Worm (Caenorhabditis elegans) whole organism, young adult: Measurements from ENCODE around the gene tftc-1.

Source experiments
- Y56A3A.18 ChIP-seq: fragments of 200-800 bp; sonication (Bioruptor generic); IDR thresholded peaks from 2 replicates; pipeline ENCODE4 v1.3.6; 2022; ENCODE audit warnings: missing genetic modification reagents, missing genetic modification characterization, missing compliant biosample characterization
- akir-1 ChIP-seq: fragments of 200-800 bp; sonication (Bioruptor generic); optimal IDR thresholded peaks from 2 replicates; lab custom pipeline; 2018; ENCODE audit warnings: mild to moderate bottlenecking, missing genetic modification characterization, moderate library complexity, missing compliant biosample characterization
- athp-1 ChIP-seq: sonication (generic microtip); optimal IDR thresholded peaks from 2 replicates; lab custom pipeline; 2017; ENCODE audit warnings: mild to moderate bottlenecking, missing genetic modification characterization, missing compliant biosample characterization
- attf-3 ChIP-seq: fragments of 200-800 bp; sonication (Bioruptor generic); conservative IDR thresholded peaks from 2 replicates; pipeline ENCODE4 v1.3.6; 2022; ENCODE audit warnings: missing genetic modification reagents, missing genetic modification characterization, missing compliant biosample characterization
- ceh-100 ChIP-seq: fragments of 200-800 bp; sonication (Bioruptor generic); IDR thresholded peaks from 2 replicates; pipeline ENCODE4 v1.3.6; 2022; ENCODE audit warnings: missing genetic modification reagents, missing genetic modification characterization, missing compliant biosample characterization
- dox-1 ChIP-seq: fragments of 200-800 bp; sonication (Bioruptor generic); IDR thresholded peaks from 2 replicates; pipeline ENCODE4 v1.3.6; 2022; ENCODE audit warnings: missing genetic modification reagents, missing genetic modification characterization, missing compliant biosample characterization
- let-607 ChIP-seq, 2 experiments: fragments of 200-800 bp in 1 of 2; sonication (Bioruptor generic) in 1 of 2; sonication (generic microtip) in 1 of 2; optimal IDR thresholded peaks; 2 replicates each; lab custom pipeline; 2016 to 2018; ENCODE audit warnings: mild to moderate bottlenecking in 2 of 2, missing compliant biosample characterization in 2 of 2, missing genetic modification characterization in 2 of 2, moderate library complexity in 2 of 2, missing genotype in 1 of 2
- mes-4 ChIP-seq: sonication (generic microtip); optimal IDR thresholded peaks from 2 replicates; lab custom pipeline; 2016; ENCODE audit warnings: missing genotype, missing genetic modification characterization, missing compliant biosample characterization
- pha-4 ChIP-seq: fragments of 150-350 bp; sonication (generic microtip); optimal IDR thresholded peaks from 2 replicates; lab custom pipeline; 2014; ENCODE audit warnings: missing biosample characterization, missing genetic modification reagents, missing genetic modification characterization
- rcor-1 ChIP-seq: fragments of 200-800 bp; sonication (Bioruptor generic); IDR thresholded peaks from 2 replicates; pipeline ENCODE4 v1.3.6; 2022; ENCODE audit warnings: missing genetic modification reagents, missing genetic modification characterization, missing compliant biosample characterization
- snpc-4 ChIP-seq, 5 experiments: fragments of 150-350 bp in 1 of 5; sonication (generic microtip) in 4 of 5; optimal IDR thresholded peaks; 2 replicates each; lab custom pipeline; 2014 to 2018; ENCODE audit warnings: missing genetic modification characterization in 5 of 5, missing biosample characterization in 3 of 5, antibody characterized with exemption in 2 of 5, mild to moderate bottlenecking in 2 of 5, missing compliant biosample characterization in 2 of 5, missing genotype in 2 of 5, moderate library complexity in 2 of 5, missing genetic modification reagents in 1 of 5
- tlf-1 ChIP-seq: fragments of 200-800 bp; sonication (Bioruptor generic); optimal IDR thresholded peaks from 2 replicates; lab custom pipeline; 2018; ENCODE audit warnings: mild to moderate bottlenecking, missing genetic modification characterization, missing compliant biosample characterization
- ztf-25 ChIP-seq: fragments of 200-800 bp; sonication (Bioruptor generic); IDR thresholded peaks from 2 replicates; pipeline ENCODE4 v1.3.6; 2022; ENCODE audit warnings: missing genetic modification reagents, missing genetic modification characterization, missing compliant biosample characterization

- no peak for TF ChIP-seq pha-4 (tag; lab: Kevin White, UChicago)
- no peak for TF ChIP-seq mes-4 (tag; lab: Kevin White, UChicago)
- TF ChIP-seq attf-3 (GFP tag; lab: Robert Waterston, UW) = no peak
- TF ChIP-seq snpc-4 (GFP tag; optimal IDR thresholded peaks at IDR 0.05; lab: Kevin White, UChicago) = no peak
- TF ChIP-seq snpc-4 (tag; optimal IDR thresholded peaks at IDR 0.05; lab: Kevin White, UChicago) = no peak
- no peak for TF ChIP-seq athp-1 (tag; lab: Kevin White, UChicago)
- TF ChIP-seq tlf-1 (GFP tag; lab: Kevin White, UChicago) = no peak
- no peak for TF ChIP-seq Y56A3A.18 (GFP tag; lab: Robert Waterston, UW)
- no peak for TF ChIP-seq ceh-100 (GFP tag; lab: Robert Waterston, UW)
- no peak for TF ChIP-seq rcor-1 (GFP tag; lab: Robert Waterston, UW)
- TF ChIP-seq akir-1 = no peak
- TF ChIP-seq let-607 (tag; optimal IDR thresholded peaks at IDR 0.05; lab: Kevin White, UChicago) = no peak
- TF ChIP-seq ztf-25 (GFP tag; lab: Robert Waterston, UW) = no peak
- TF ChIP-seq dox-1 = no peak
Measured at ce11 chrIV:2389745-2390144, 40.7 kb downstream of the tftc-1 start.
